Fruit fly (Drosophila melanogaster): Measurements from ENCODE around the gene CG14115.

CG14115 gene

dm6 chr3L:13087189-13087588, 26.0 kb upstream of the CG14115 start, which contains the start of gene CG17300:
Gene CG17300, minus strand, starts transcription at chr3L:13087289.
- no peak for TF ChIP-seq ken (GFP tag; IDR thresholded peaks at IDR 0.05)
- TF ChIP-seq NK7.1 (GFP tag; optimal IDR thresholded peaks at IDR 0.05) = no peak
- TF ChIP-seq eve (GFP tag; optimal IDR thresholded peaks at IDR 0.05) = no peak
- TF ChIP-seq wdn (GFP tag; IDR thresholded peaks at IDR 0.05) = no peak
- TF ChIP-seq Hmx (GFP tag; optimal IDR thresholded peaks at IDR 0.05) = no peak
- no peak for TF ChIP-seq Side (GFP tag; optimal IDR thresholded peaks at IDR 0.05)
- no peak for TF ChIP-seq ap (GFP tag; IDR thresholded peaks at IDR 0.05)
- no peak for TF ChIP-seq MTF-1 (GFP tag; optimal IDR thresholded peaks at IDR 0.05; ENCODE audit: borderline replicate concordance)
- TF ChIP-seq Six4 (GFP tag; optimal IDR thresholded peaks at IDR 0.05) = no peak
- TF ChIP-seq GATAe (GFP tag; conservative IDR thresholded peaks at IDR 0.05) = no peak

DNA sequence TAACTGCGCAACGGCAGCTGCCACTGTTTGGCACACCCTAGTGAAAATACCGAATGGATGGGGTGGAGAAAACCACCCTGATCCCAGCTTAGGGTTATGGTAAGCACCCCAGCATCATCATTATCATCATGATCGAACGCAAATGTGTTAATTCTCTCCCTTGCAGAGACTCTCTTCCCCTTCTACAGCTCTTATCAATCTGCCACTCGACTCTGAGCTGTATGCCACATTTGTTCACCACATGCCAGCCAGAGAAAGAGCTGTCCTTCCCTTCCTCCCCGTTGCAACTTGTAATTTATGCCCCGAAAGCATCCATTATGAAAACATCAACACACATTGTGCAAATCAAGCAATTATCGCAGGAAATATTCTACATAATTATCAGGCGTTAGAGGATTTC, 23.3 kb upstream of the CG14115 start:
- TF ChIP-seq nerfin-1 (tag; optimal IDR thresholded peaks at IDR 0.05) (peak; percentile 18), twi (tag; optimal IDR thresholded peaks at IDR 0.05) (peak; percentile 97), vvl (GFP tag; IDR thresholded peaks at IDR 0.05) (peak; percentile 43; the same call in 1 of the 2 replicates), zen (tag; optimal IDR thresholded peaks at IDR 0.05) (peak; percentile 5), pros (GFP tag; optimal IDR thresholded peaks at IDR 0.05) (peak; percentile 83), seq (GFP tag; IDR thresholded peaks at IDR 0.05) (0 out of 2 replicates have a peak, but pooled peaks have one; percentile 23), C15 (GFP tag; IDR thresholded peaks at IDR 0.05) (no peak), tap (tag; optimal IDR thresholded peaks at IDR 0.05) (peak; percentile 46), CG17568 (GFP tag; optimal IDR thresholded peaks at IDR 0.05) (peak; percentile 61), wdn (GFP tag; IDR thresholded peaks at IDR 0.05) (no peak), CG16815 (GFP tag; optimal IDR thresholded peaks at IDR 0.05) (no peak), oc (tag; optimal IDR thresholded peaks at IDR 0.05) (peak; percentile 69), bbx (GFP tag; IDR thresholded peaks at IDR 0.05; ENCODE audit: partially characterized antibody) (peak; percentile 12; the same call in 1 of the 2 replicates), CG7357 (GFP tag; IDR thresholded peaks at IDR 0.05) (no peak), crol (GFP tag; IDR thresholded peaks at IDR 0.05) (0 out of 2 replicates have a peak, but pooled peaks have one; percentile 22)

dm6 chr3L:13083432-13083831, 22.2 kb upstream of the CG14115 start:
- TF ChIP-seq MESR4 (GFP tag; optimal IDR thresholded peaks at IDR 0.05) = no peak
- peak; percentile 14 for TF ChIP-seq sens (GFP tag)
- TF ChIP-seq pfk (GFP tag; optimal IDR thresholded peaks at IDR 0.05) = no peak
- no peak for TF ChIP-seq Rfx (GFP tag; IDR thresholded peaks at IDR 0.05)
- no peak for TF ChIP-seq slou (GFP tag; optimal IDR thresholded peaks at IDR 0.05)
- no peak for TF ChIP-seq gcm (GFP tag; optimal IDR thresholded peaks at IDR 0.05)
- no peak for TF ChIP-seq Antp (GFP tag; optimal IDR thresholded peaks at IDR 0.05)
- TF ChIP-seq pzg (GFP tag; optimal IDR thresholded peaks at IDR 0.05) = no peak
- TF ChIP-seq CG13775 (GFP tag; optimal IDR thresholded peaks at IDR 0.05) = no peak
- 0 out of 2 replicates have a peak, but pooled peaks have one; percentile 18 for TF ChIP-seq ara (GFP tag; IDR thresholded peaks at IDR 0.05)
- no peak for TF ChIP-seq CG6689 (GFP tag; IDR thresholded peaks at IDR 0.05)
- no peak for TF ChIP-seq btn (GFP tag; optimal IDR thresholded peaks at IDR 0.05)
- TF ChIP-seq oc (tag; optimal IDR thresholded peaks at IDR 0.05) = peak; percentile 92
- TF ChIP-seq ewg (GFP tag; optimal IDR thresholded peaks at IDR 0.05) = no peak
- TF ChIP-seq prd (optimal IDR thresholded peaks at IDR 0.05) = no peak
- no peak for TF ChIP-seq prd (GFP tag; IDR thresholded peaks at IDR 0.05)
- no peak for TF ChIP-seq cas (GFP tag; IDR thresholded peaks at IDR 0.05)
- no peak for TF ChIP-seq sd (tag; optimal IDR thresholded peaks at IDR 0.05)
- no peak for TF ChIP-seq schlank (tag; optimal IDR thresholded peaks at IDR 0.05)
